Worm (Caenorhabditis elegans) whole organism, midembryonic: Measurements from ENCODE around the gene pfs-2.

Source experiments
- cog-1 ChIP-seq: sonication (generic microtip); optimal IDR thresholded peaks from 2 replicates; lab custom pipeline; 2016; ENCODE audit warnings: missing genetic modification characterization, missing compliant biosample characterization
- flt-1 ChIP-seq: fragments of 200-800 bp; sonication (Bioruptor generic); IDR thresholded peaks from 2 replicates; pipeline ENCODE4 v1.3.6; 2022; ENCODE audit warnings: missing genetic modification characterization, missing compliant biosample characterization
- med-1 ChIP-seq: sonication (generic microtip); optimal IDR thresholded peaks from 2 replicates; lab custom pipeline; 2017; ENCODE audit warnings: missing genetic modification characterization, mild to moderate bottlenecking, missing compliant biosample characterization, antibody characterized with exemption, missing genetic modification reagents; ENCODE audit not compliant: insufficient read depth
- ref-1 ChIP-seq: fragments of 200-800 bp; sonication (Bioruptor generic); conservative IDR thresholded peaks from 2 replicates; pipeline ENCODE4 v1.3.6; 2022; ENCODE audit warnings: missing genetic modification reagents, missing genetic modification characterization, missing compliant biosample characterization
- tab-1 ChIP-seq: fragments of 200-800 bp; sonication (Bioruptor generic); IDR thresholded peaks from 2 replicates; pipeline ENCODE4 v1.3.6; 2022; ENCODE audit warnings: missing genetic modification characterization, missing compliant biosample characterization
- ztf-29 ChIP-seq: fragments of 200-800 bp; sonication (Bioruptor generic); IDR thresholded peaks from 2 replicates; pipeline ENCODE4 v1.3.6; 2022; ENCODE audit warnings: missing genetic modification reagents, missing genetic modification characterization, missing compliant biosample characterization

DNA sequence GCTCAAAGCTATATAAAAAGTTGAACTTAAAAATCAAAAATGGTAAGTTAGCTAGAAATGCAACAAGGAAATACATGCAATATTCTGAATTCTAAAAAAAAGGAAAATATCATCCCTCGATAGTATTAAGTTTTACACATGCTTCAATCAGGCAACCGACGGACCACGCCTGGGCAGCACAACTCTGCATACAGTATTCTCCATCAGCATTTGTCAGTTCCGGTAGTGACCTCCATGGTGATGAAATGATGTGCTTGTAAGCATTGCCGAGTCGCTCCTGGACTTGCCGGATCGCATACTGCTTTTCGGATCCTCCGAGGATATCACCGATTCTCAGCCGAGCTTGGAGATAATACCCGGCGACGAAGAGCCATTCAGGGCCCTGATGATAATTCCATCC is 7.4 kb upstream of the pfs-2 start:
- no peak for TF ChIP-seq cog-1 (tag; lab: Kevin White, UChicago)
- no peak for TF ChIP-seq flt-1 (GFP tag; lab: Robert Waterston, UW)
- no peak for TF ChIP-seq ref-1 (GFP tag; lab: Robert Waterston, UW)
- TF ChIP-seq tab-1 (GFP tag; lab: Robert Waterston, UW) = no peak
- no peak for TF ChIP-seq ztf-29 (GFP tag; lab: Robert Waterston, UW)
- no peak for TF ChIP-seq med-1
